Worm (Caenorhabditis elegans) whole organism, young adult: ENCODE results near the gene Y51H4A.22.

ENCODE experiments used
- D2030.7 ChIP-seq: fragments of 200-800 bp; sonication (Bioruptor generic); IDR thresholded peaks from 2 replicates; pipeline ENCODE4 v1.3.6; 2022; ENCODE audit warnings: missing genetic modification reagents, missing genetic modification characterization, missing compliant biosample characterization
- F33H1.4 ChIP-seq: fragments of 200-800 bp; sonication (Bioruptor generic); IDR thresholded peaks from 2 replicates; pipeline ENCODE4 v1.3.6; 2022; ENCODE audit warnings: missing genetic modification reagents, missing genetic modification characterization, missing compliant biosample characterization
- ama-1 ChIP-seq, 3 experiments: fragments of 150-350 bp in 1 of 3; sonication (generic microtip) in 2 of 3; optimal IDR thresholded peaks; 2 replicates each; lab custom pipeline; 2014 to 2018; ENCODE audit warnings: missing biosample characterization in 2 of 3, missing genetic modification characterization in 2 of 3, missing genetic modification reagents in 2 of 3
- ccch-3 ChIP-seq: fragments of 200-800 bp; sonication (Bioruptor generic); optimal IDR thresholded peaks from 2 replicates; lab custom pipeline; 2018; ENCODE audit warnings: mild to moderate bottlenecking, missing genetic modification characterization, missing compliant biosample characterization
- dpl-1 ChIP-seq: fragments of 150-350 bp; optimal IDR thresholded peaks from 2 replicates; lab custom pipeline; 2014; ENCODE audit warnings: missing biosample characterization, missing genetic modification reagents, missing genetic modification characterization
- ekl-4 ChIP-seq: fragments of 200-800 bp; sonication (Bioruptor generic); IDR thresholded peaks from 2 replicates; pipeline ENCODE4 v1.3.6; 2022; ENCODE audit warnings: missing genetic modification reagents, missing genetic modification characterization, missing compliant biosample characterization
- gei-17 ChIP-seq: fragments of 200-800 bp; sonication (Bioruptor generic); optimal IDR thresholded peaks from 2 replicates; lab custom pipeline; 2018; ENCODE audit warnings: mild to moderate bottlenecking, missing genetic modification characterization, missing compliant biosample characterization
- lin-35 ChIP-seq, 3 experiments: fragments of 150-350 bp in 2 of 3; sonication (generic microtip) in 1 of 3; optimal IDR thresholded peaks; 2 replicates each; lab custom pipeline; 2014 to 2018; ENCODE audit warnings: missing biosample characterization in 3 of 3, missing genetic modification characterization in 3 of 3, missing genetic modification reagents in 3 of 3
- madf-3 ChIP-seq: fragments of 200-800 bp; sonication (Bioruptor generic); IDR thresholded peaks from 2 replicates; pipeline ENCODE4 v1.3.6; 2022; ENCODE audit warnings: missing genetic modification reagents, missing genetic modification characterization, missing compliant biosample characterization
- nhr-80 ChIP-seq: sonication (generic microtip); optimal IDR thresholded peaks from 2 replicates; lab custom pipeline; 2016; ENCODE audit warnings: missing genetic modification characterization, missing compliant biosample characterization
- unc-130 ChIP-seq: sonication (generic microtip); optimal IDR thresholded peaks from 2 replicates; lab custom pipeline; 2016; ENCODE audit warnings: missing genetic modification reagents, missing genetic modification characterization, missing compliant biosample characterization
- unc-62 ChIP-seq: fragments of 150-350 bp; optimal IDR thresholded peaks from 2 replicates; lab custom pipeline; 2014; ENCODE audit warnings: missing biosample characterization, missing genetic modification reagents, missing genetic modification characterization

- no peak for TF ChIP-seq F33H1.4
- TF ChIP-seq gei-17 = no peak
- no peak for TF ChIP-seq dpl-1
- no peak for TF ChIP-seq D2030.7 (GFP tag; lab: Robert Waterston, UW)
- TF ChIP-seq ekl-4 (GFP tag; lab: Robert Waterston, UW) = no peak
- no peak for TF ChIP-seq ama-1 (optimal IDR thresholded peaks at IDR 0.05; lab: Kevin White, UChicago)
- TF ChIP-seq ama-1 (GFP tag; optimal IDR thresholded peaks at IDR 0.05; lab: Kevin White, UChicago) = no peak
- no peak for TF ChIP-seq unc-62
- no peak for TF ChIP-seq nhr-80 (tag; lab: Kevin White, UChicago)
- no peak for TF ChIP-seq madf-3 (GFP tag; lab: Robert Waterston, UW)
- TF ChIP-seq lin-35 (GFP tag; optimal IDR thresholded peaks at IDR 0.05; lab: Kevin White, UChicago) = no peak
- no peak for TF ChIP-seq unc-130
- TF ChIP-seq ccch-3 (GFP tag; lab: Kevin White, UChicago) = no peak
Measured at ce11 chrIV:16740769-16741168, 20.3 kb downstream of the Y51H4A.22 start, which contains the start of gene Y51H4A.24.
